Fruit fly (Drosophila melanogaster) S2 (cell line): Measurements from ENCODE around the gene CG32147.

Experiments
- CG8478 ChIP-seq: fragments of >200 bp; optimal IDR thresholded peaks from 2 replicates; lab custom pipeline; 2018
- CTCF ChIP-seq, 2 experiments: fragments of >200 bp; optimal IDR thresholded peaks; 2 replicates each; lab custom pipeline; 2018

dm6 chr3L:15161549-15161948, 17.7 kb upstream of the CG32147 start, which contains the start of gene CG6878:
- TF ChIP-seq CG8478 (lab: Kevin White, UChicago) (no peak), CTCF (optimal IDR thresholded peaks at IDR 0.05; lab: Kevin White, UChicago) (peak; percentile 75 to 91)
